Worm (Caenorhabditis elegans) whole organism, young adult: ENCODE results near the gene H19J13.2.

Experiments
- B0019.2 ChIP-seq: fragments of 200-800 bp; sonication (Bioruptor generic); conservative IDR thresholded peaks from 2 replicates; pipeline ENCODE4 v1.3.6; 2022; ENCODE audit warnings: missing genetic modification reagents, missing genetic modification characterization, missing compliant biosample characterization
- B0336.3 ChIP-seq: fragments of 200-800 bp; sonication (Bioruptor generic); IDR thresholded peaks from 2 replicates; pipeline ENCODE4 v1.3.6; 2022; ENCODE audit warnings: missing genetic modification characterization, missing compliant biosample characterization
- C06A6.2 ChIP-seq: fragments of 200-800 bp; sonication (Bioruptor generic); conservative IDR thresholded peaks from 2 replicates; pipeline ENCODE4 v1.3.6; 2022; ENCODE audit warnings: missing genetic modification characterization, missing compliant biosample characterization
- F49E8.2 ChIP-seq: sonication (generic microtip); optimal IDR thresholded peaks from 3 replicates; lab custom pipeline; 2017; ENCODE audit warnings: missing genetic modification characterization, mild to moderate bottlenecking, missing compliant biosample characterization, antibody characterized with exemption, moderate library complexity; ENCODE audit not compliant: insufficient read depth
- F55B11.4 ChIP-seq: sonication (generic microtip); optimal IDR thresholded peaks from 2 replicates; lab custom pipeline; 2016; ENCODE audit warnings: missing compliant biosample characterization, missing genetic modification characterization, borderline replicate concordance; ENCODE audit not compliant: insufficient read depth
- F57C9.4 ChIP-seq: sonication (generic microtip); optimal IDR thresholded peaks from 2 replicates; lab custom pipeline; 2017; ENCODE audit warnings: mild to moderate bottlenecking, missing genetic modification characterization, missing compliant biosample characterization
- K12H6.12 ChIP-seq: fragments of 200-800 bp; sonication (Bioruptor generic); optimal IDR thresholded peaks from 2 replicates; lab custom pipeline; 2018; ENCODE audit warnings: mild to moderate bottlenecking, missing genetic modification characterization, missing compliant biosample characterization
- T07F8.4 ChIP-seq: sonication (generic microtip); optimal IDR thresholded peaks from 2 replicates; lab custom pipeline; 2016; ENCODE audit warnings: mild to moderate bottlenecking, missing genetic modification characterization, moderate library complexity, missing compliant biosample characterization
- Y53G8AR.9 ChIP-seq: fragments of 200-800 bp; sonication (Bioruptor generic); conservative IDR thresholded peaks from 2 replicates; pipeline ENCODE4 v1.3.6; 2022; ENCODE audit warnings: missing genetic modification reagents, missing genetic modification characterization, missing compliant biosample characterization
- Y67H2A.10 ChIP-seq: fragments of 200-800 bp; sonication (Bioruptor generic); conservative IDR thresholded peaks from 2 replicates; pipeline ENCODE4 v1.3.6; 2022; ENCODE audit warnings: missing genetic modification reagents, missing genetic modification characterization, missing compliant biosample characterization
- Y79H2A.3 ChIP-seq: fragments of 200-800 bp; sonication (Bioruptor generic); conservative IDR thresholded peaks from 2 replicates; pipeline ENCODE4 v1.3.6; 2022; ENCODE audit warnings: missing genetic modification reagents, missing genetic modification characterization, missing compliant biosample characterization
- akir-1 ChIP-seq: fragments of 200-800 bp; sonication (Bioruptor generic); optimal IDR thresholded peaks from 2 replicates; lab custom pipeline; 2018; ENCODE audit warnings: mild to moderate bottlenecking, missing genetic modification characterization, moderate library complexity, missing compliant biosample characterization
- ccch-3 ChIP-seq: fragments of 200-800 bp; sonication (Bioruptor generic); optimal IDR thresholded peaks from 2 replicates; lab custom pipeline; 2018; ENCODE audit warnings: mild to moderate bottlenecking, missing genetic modification characterization, missing compliant biosample characterization
- ceh-40 ChIP-seq: fragments of 200-800 bp; sonication (Bioruptor generic); IDR thresholded peaks from 2 replicates; pipeline ENCODE4 v1.3.6; 2022; ENCODE audit warnings: missing genetic modification characterization, missing compliant biosample characterization
- ceh-79 ChIP-seq: sonication (generic microtip); optimal IDR thresholded peaks from 2 replicates; lab custom pipeline; 2017; ENCODE audit warnings: mild to moderate bottlenecking, missing genetic modification characterization, missing compliant biosample characterization
- ceh-91 ChIP-seq: fragments of 200-800 bp; sonication (Bioruptor generic); IDR thresholded peaks from 2 replicates; pipeline ENCODE4 v1.3.6; 2022; ENCODE audit warnings: missing genetic modification reagents, missing genetic modification characterization, missing compliant biosample characterization
- egl-44 ChIP-seq: fragments of 200-800 bp; sonication (Bioruptor generic); IDR thresholded peaks from 2 replicates; pipeline ENCODE4 v1.3.6; 2022; ENCODE audit warnings: missing genetic modification reagents, missing genetic modification characterization, missing compliant biosample characterization
- lag-1 ChIP-seq: fragments of 200-800 bp; sonication (Bioruptor generic); IDR thresholded peaks from 2 replicates; pipeline ENCODE4 v1.3.6; 2022; ENCODE audit warnings: missing genetic modification reagents, missing genetic modification characterization, missing compliant biosample characterization
- lin-26 ChIP-seq: fragments of 200-800 bp; sonication (Bioruptor generic); IDR thresholded peaks from 2 replicates; pipeline ENCODE4 v1.3.6; 2022; ENCODE audit warnings: missing genetic modification reagents, missing genetic modification characterization, missing compliant biosample characterization
- lsy-27 ChIP-seq: sonication (generic microtip); optimal IDR thresholded peaks from 2 replicates; lab custom pipeline; 2017; ENCODE audit warnings: missing genetic modification characterization, mild to moderate bottlenecking, missing compliant biosample characterization, antibody characterized with exemption, missing genotype, borderline replicate concordance; ENCODE audit not compliant: insufficient read depth
- madf-6 ChIP-seq: fragments of 200-800 bp; sonication (Bioruptor generic); IDR thresholded peaks from 2 replicates; pipeline ENCODE4 v1.3.6; 2022; ENCODE audit warnings: missing genetic modification reagents, missing genetic modification characterization, missing compliant biosample characterization
- mel-28 ChIP-seq: sonication (generic microtip); optimal IDR thresholded peaks from 2 replicates; lab custom pipeline; 2016; ENCODE audit warnings: borderline replicate concordance, mild to moderate bottlenecking, missing genetic modification characterization, missing compliant biosample characterization
- mes-4 ChIP-seq: sonication (generic microtip); optimal IDR thresholded peaks from 2 replicates; lab custom pipeline; 2016; ENCODE audit warnings: missing genotype, missing genetic modification characterization, missing compliant biosample characterization
- mxl-1 ChIP-seq: sonication (generic microtip); optimal IDR thresholded peaks from 2 replicates; lab custom pipeline; 2016; ENCODE audit warnings: missing genetic modification characterization, missing compliant biosample characterization
- nhr-120 ChIP-seq: fragments of 200-800 bp; sonication (Bioruptor generic); IDR thresholded peaks from 2 replicates; pipeline ENCODE4 v1.3.6; 2022; ENCODE audit warnings: missing genetic modification characterization, missing compliant biosample characterization
- nhr-27 ChIP-seq: fragments of 200-800 bp; sonication (Bioruptor generic); optimal IDR thresholded peaks from 2 replicates; lab custom pipeline; 2018; ENCODE audit warnings: mild to moderate bottlenecking, missing genetic modification characterization, moderate library complexity, missing compliant biosample characterization
- nhr-80 ChIP-seq: sonication (generic microtip); optimal IDR thresholded peaks from 2 replicates; lab custom pipeline; 2016; ENCODE audit warnings: missing genetic modification characterization, missing compliant biosample characterization
- rpc-1 ChIP-seq, 2 experiments: fragments of 150-350 bp in 1 of 2; sonication (generic microtip) in 1 of 2; optimal IDR thresholded peaks; 2 replicates each; lab custom pipeline; 2014 to 2018; ENCODE audit warnings: missing biosample characterization in 1 of 2, missing genetic modification characterization in 1 of 2, missing genetic modification reagents in 1 of 2, missing genotype in 1 of 2
- sea-2 ChIP-seq: fragments of 200-800 bp; sonication (Bioruptor generic); IDR thresholded peaks from 2 replicates; pipeline ENCODE4 v1.3.6; 2022; ENCODE audit warnings: missing genetic modification characterization, missing compliant biosample characterization
- sptf-2 ChIP-seq: fragments of 200-800 bp; sonication (Bioruptor generic); optimal IDR thresholded peaks from 2 replicates; lab custom pipeline; 2018; ENCODE audit warnings: mild to moderate bottlenecking, missing genetic modification characterization, missing compliant biosample characterization
- tlf-1 ChIP-seq: fragments of 200-800 bp; sonication (Bioruptor generic); optimal IDR thresholded peaks from 2 replicates; lab custom pipeline; 2018; ENCODE audit warnings: mild to moderate bottlenecking, missing genetic modification characterization, missing compliant biosample characterization
- unc-130 ChIP-seq: sonication (generic microtip); optimal IDR thresholded peaks from 2 replicates; lab custom pipeline; 2016; ENCODE audit warnings: missing genetic modification reagents, missing genetic modification characterization, missing compliant biosample characterization
- unc-62 ChIP-seq: fragments of 150-350 bp; optimal IDR thresholded peaks from 2 replicates; lab custom pipeline; 2014; ENCODE audit warnings: missing biosample characterization, missing genetic modification reagents, missing genetic modification characterization
- zfh-2 ChIP-seq: fragments of 200-800 bp; sonication (Bioruptor generic); conservative IDR thresholded peaks from 2 replicates; pipeline ENCODE4 v1.3.6; 2022; ENCODE audit warnings: missing genetic modification reagents, missing genetic modification characterization, missing compliant biosample characterization
- zim-3 ChIP-seq: sonication (generic microtip); optimal IDR thresholded peaks from 2 replicates; lab custom pipeline; 2017; ENCODE audit warnings: mild to moderate bottlenecking, missing genetic modification characterization, moderate library complexity, missing compliant biosample characterization
- ztf-18 ChIP-seq: sonication (generic microtip); optimal IDR thresholded peaks from 2 replicates; lab custom pipeline; 2016; ENCODE audit warnings: missing genotype, mild to moderate bottlenecking, missing genetic modification characterization, missing compliant biosample characterization
- ztf-25 ChIP-seq: fragments of 200-800 bp; sonication (Bioruptor generic); IDR thresholded peaks from 2 replicates; pipeline ENCODE4 v1.3.6; 2022; ENCODE audit warnings: missing genetic modification reagents, missing genetic modification characterization, missing compliant biosample characterization
- ztf-6 ChIP-seq: fragments of 200-800 bp; sonication (Bioruptor generic); IDR thresholded peaks from 2 replicates; pipeline ENCODE4 v1.3.6; 2022; ENCODE audit warnings: missing genetic modification reagents, missing genetic modification characterization, missing compliant biosample characterization

H19J13.2 gene

ce11 chrX:12320737-12321136, 47.0 kb upstream of the H19J13.2 start, which contains the start of gene ceh-40:
Gene ceh-40, minus strand, starts transcription at chrX:12320777.
- peak; percentile 5 for TF ChIP-seq unc-62 (GFP tag; lab: Kevin White, UChicago)
- no peak for TF ChIP-seq B0019.2 (GFP tag; lab: Robert Waterston, UW)

- TF ChIP-seq mel-28 (tag; lab: Kevin White, UChicago) (no peak), ztf-18 (tag; lab: Kevin White, UChicago) (no peak), Y53G8AR.9 (GFP tag; lab: Robert Waterston, UW) (no peak), lin-26 (GFP tag; lab: Robert Waterston, UW) (no peak), mxl-1 (tag; lab: Kevin White, UChicago) (no peak), K12H6.12 (tag; lab: Kevin White, UChicago) (no peak), ztf-25 (GFP tag; lab: Robert Waterston, UW) (no peak), madf-6 (GFP tag; lab: Robert Waterston, UW) (no peak), rpc-1 (optimal IDR thresholded peaks at IDR 0.05; lab: Kevin White, UChicago) (no peak), rpc-1 (tag; optimal IDR thresholded peaks at IDR 0.05; lab: Kevin White, UChicago) (no peak), zim-3 (tag; lab: Kevin White, UChicago) (no peak), C06A6.2 (GFP tag; lab: Robert Waterston, UW) (no peak), unc-130 (no peak), ztf-6 (GFP tag; lab: Robert Waterston, UW) (no peak), akir-1 (no peak), ccch-3 (GFP tag; lab: Kevin White, UChicago) (no peak), egl-44 (GFP tag; lab: Robert Waterston, UW) (no peak), sea-2 (GFP tag; lab: Robert Waterston, UW) (no peak), F55B11.4 (tag; lab: Kevin White, UChicago) (no peak), zfh-2 (no peak), F57C9.4 (tag; lab: Kevin White, UChicago) (no peak)
Measured at ce11 chrX:12317560-12317959, 43.8 kb upstream of the H19J13.2 start.

- TF ChIP-seq F55B11.4 (tag; lab: Kevin White, UChicago) (no peak), Y67H2A.10 (no peak), ceh-79 (tag; lab: Kevin White, UChicago) (no peak), nhr-27 (tag; lab: Kevin White, UChicago) (no peak), sptf-2 (GFP tag; lab: Kevin White, UChicago) (no peak), tlf-1 (GFP tag; lab: Kevin White, UChicago) (no peak), mes-4 (no peak), nhr-120 (GFP tag; lab: Robert Waterston, UW) (no peak), F49E8.2 (tag; lab: Kevin White, UChicago) (no peak), lsy-27 (tag; lab: Kevin White, UChicago) (no peak), ceh-91 (GFP tag; lab: Robert Waterston, UW) (no peak), B0336.3 (GFP tag; lab: Robert Waterston, UW) (no peak), sea-2 (GFP tag; lab: Robert Waterston, UW) (no peak), Y79H2A.3 (GFP tag; lab: Robert Waterston, UW) (no peak), lag-1 (GFP tag; lab: Robert Waterston, UW) (no peak), ceh-40 (GFP tag; lab: Robert Waterston, UW) (no peak), nhr-80 (tag; lab: Kevin White, UChicago) (no peak), T07F8.4 (no peak)
Measured at ce11 chrX:12315268-12315667, 41.5 kb upstream of the H19J13.2 start, which contains the start of gene xtr-2. Gene xtr-2, plus strand, starts transcription at chrX:12315568.
